Worm (Caenorhabditis elegans) whole organism, young adult: ENCODE results near the gene F37A8.5.

Experiments
- F39B2.1 ChIP-seq: fragments of 200-800 bp; sonication (Bioruptor generic); IDR thresholded peaks from 2 replicates; pipeline ENCODE4 v1.3.6; 2022; ENCODE audit warnings: missing genetic modification reagents, missing genetic modification characterization, missing compliant biosample characterization
- Y53G8AR.9 ChIP-seq: fragments of 200-800 bp; sonication (Bioruptor generic); conservative IDR thresholded peaks from 2 replicates; pipeline ENCODE4 v1.3.6; 2022; ENCODE audit warnings: missing genetic modification reagents, missing genetic modification characterization, missing compliant biosample characterization
- ama-1 ChIP-seq, 3 experiments: fragments of 150-350 bp in 1 of 3; sonication (generic microtip) in 2 of 3; optimal IDR thresholded peaks; 2 replicates each; lab custom pipeline; 2014 to 2018; ENCODE audit warnings: missing biosample characterization in 2 of 3, missing genetic modification characterization in 2 of 3, missing genetic modification reagents in 2 of 3
- attf-5 ChIP-seq: fragments of 200-800 bp; sonication (Bioruptor generic); optimal IDR thresholded peaks from 2 replicates; lab custom pipeline; 2018; ENCODE audit warnings: mild to moderate bottlenecking, missing genetic modification characterization, missing compliant biosample characterization
- cebp-1 ChIP-seq, 2 experiments: fragments of 200-800 bp in 1 of 2; sonication (Bioruptor generic) in 1 of 2; sonication (generic microtip) in 1 of 2; IDR thresholded peaks in 1 of 2; optimal IDR thresholded peaks in 1 of 2; 2 replicates each; pipeline versions ENCODE4 v1.3.6 to Lab custom; 2017 to 2022; ENCODE audit warnings: missing compliant biosample characterization in 2 of 2, missing genetic modification characterization in 2 of 2, mild to moderate bottlenecking in 1 of 2, missing genetic modification reagents in 1 of 2, moderate library complexity in 1 of 2
- cebp-2 ChIP-seq: fragments of 200-800 bp; sonication (Bioruptor generic); IDR thresholded peaks from 2 replicates; pipeline ENCODE4 v1.3.6; 2022; ENCODE audit warnings: missing genetic modification characterization, missing compliant biosample characterization
- egl-44 ChIP-seq: fragments of 200-800 bp; sonication (Bioruptor generic); IDR thresholded peaks from 2 replicates; pipeline ENCODE4 v1.3.6; 2022; ENCODE audit warnings: missing genetic modification reagents, missing genetic modification characterization, missing compliant biosample characterization
- ets-4 ChIP-seq: fragments of 200-800 bp; sonication (Bioruptor generic); optimal IDR thresholded peaks from 2 replicates; lab custom pipeline; 2018; ENCODE audit warnings: mild to moderate bottlenecking, missing genetic modification characterization, missing compliant biosample characterization
- lsl-1 ChIP-seq: fragments of 200-800 bp; sonication (Bioruptor generic); optimal IDR thresholded peaks from 2 replicates; lab custom pipeline; 2018; ENCODE audit warnings: mild to moderate bottlenecking, missing genetic modification characterization, moderate library complexity, missing compliant biosample characterization
- nhr-90 ChIP-seq: sonication (generic microtip); optimal IDR thresholded peaks from 2 replicates; lab custom pipeline; 2016; ENCODE audit warnings: missing genotype, mild to moderate bottlenecking, missing genetic modification characterization, missing compliant biosample characterization
- somi-1 ChIP-seq: fragments of 200-800 bp; sonication (Bioruptor generic); optimal IDR thresholded peaks from 2 replicates; lab custom pipeline; 2018; ENCODE audit warnings: mild to moderate bottlenecking, missing genetic modification characterization, missing compliant biosample characterization
- zim-3 ChIP-seq: sonication (generic microtip); optimal IDR thresholded peaks from 2 replicates; lab custom pipeline; 2017; ENCODE audit warnings: mild to moderate bottlenecking, missing genetic modification characterization, moderate library complexity, missing compliant biosample characterization

The F37A8.5 gene

ce11 chrIII:4005446-4006192 is 49.2 kb downstream of the F37A8.5 start, which contains the start of gene pxd-1:
Gene pxd-1 (plus strand): TSS chrIII:4006142.
- TF ChIP-seq attf-5 (GFP tag; lab: Kevin White, UChicago): peak; percentile 8
- peak; percentile 13 for TF ChIP-seq somi-1 (GFP tag; lab: Kevin White, UChicago)
- TF ChIP-seq zim-3: no peak
- no peak for TF ChIP-seq cebp-2 (GFP tag; lab: Robert Waterston, UW)
- no peak for TF ChIP-seq cebp-1 (GFP tag; IDR thresholded peaks at IDR 0.05; lab: Robert Waterston, UW)
- TF ChIP-seq cebp-1 (tag; optimal IDR thresholded peaks at IDR 0.05; lab: Kevin White, UChicago): peak; percentile 6
- TF ChIP-seq, all 124 proteins: peak for 3

DNA sequence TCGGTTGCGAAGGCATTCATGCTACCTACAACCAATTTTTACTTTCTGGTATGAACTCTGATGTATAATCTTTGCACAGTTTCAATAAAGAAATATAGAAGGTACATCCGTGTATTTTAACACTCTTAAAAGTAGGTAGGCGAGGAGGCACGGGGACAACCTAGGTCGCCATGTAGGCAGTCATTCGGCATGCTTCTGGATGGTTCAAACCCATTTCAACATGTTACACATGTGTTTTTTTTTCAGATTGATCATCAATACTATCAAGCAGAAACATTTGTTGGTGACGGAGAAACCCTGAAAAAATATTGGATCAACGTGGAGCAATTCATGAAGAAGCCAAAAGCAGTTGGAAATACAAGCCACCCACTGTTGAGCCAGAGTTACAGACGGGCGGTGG is 50.6 kb downstream of the F37A8.5 start:
- TF ChIP-seq ama-1 (optimal IDR thresholded peaks at IDR 0.05; lab: Kevin White, UChicago) (peak; percentile 16), ama-1 (GFP tag; optimal IDR thresholded peaks at IDR 0.05; lab: Kevin White, UChicago) (no peak), ets-4 (GFP tag; lab: Kevin White, UChicago) (no peak), lsl-1 (GFP tag; lab: Kevin White, UChicago) (no peak), nhr-90 (tag; lab: Kevin White, UChicago) (no peak), Y53G8AR.9 (GFP tag; lab: Robert Waterston, UW) (0 out of 2 replicates have a peak, but pooled peaks have one; percentile 53), F39B2.1 (GFP tag; lab: Robert Waterston, UW) (no peak), egl-44 (GFP tag; lab: Robert Waterston, UW) (no peak), attf-5 (GFP tag; lab: Kevin White, UChicago) (no peak)
